Worm (Caenorhabditis elegans): ENCODE measurements around the gene nspd-5.
"Not testable (repeated sequence)": the region's sequence is repeated elsewhere in the genome, so short reads cannot be mapped to it uniquely, and the experiment has no call there.

nspd-5 gene

DNA sequence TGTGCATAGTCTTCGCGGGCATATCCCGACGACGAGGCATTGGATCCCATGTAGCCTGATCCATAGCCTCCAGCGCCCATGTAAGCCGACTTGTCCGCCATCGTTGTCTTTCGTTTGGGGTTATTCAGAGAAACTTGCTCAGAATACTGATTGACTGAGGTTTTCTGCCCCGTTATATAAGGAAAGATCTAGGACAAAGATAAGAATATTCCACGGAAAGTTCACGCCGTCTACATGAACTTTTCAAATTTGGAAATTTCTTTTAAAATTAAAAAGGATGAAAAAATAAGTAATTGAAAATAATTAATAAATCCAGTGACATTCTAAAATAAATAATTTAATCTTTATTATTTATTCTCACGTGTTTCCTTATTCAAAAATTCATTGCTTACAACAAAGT lies at the start of gene nspd-5, which contains the start of gene F11G11.4:
Gene nspd-5, minus strand, starts transcription at position 101 of the 400 bp plus-strand sequence.
Gene F11G11.4, plus strand, starts transcription at position 335 of the 400 bp plus-strand sequence.
- not testable (repeated sequence) for TF ChIP-seq sea-1 (GFP tag; conservative IDR thresholded peaks at IDR 0.05); hnd-1 (tag; optimal IDR thresholded peaks at IDR 0.05); tra-4 (tag; optimal IDR thresholded peaks at IDR 0.05)

DNA sequence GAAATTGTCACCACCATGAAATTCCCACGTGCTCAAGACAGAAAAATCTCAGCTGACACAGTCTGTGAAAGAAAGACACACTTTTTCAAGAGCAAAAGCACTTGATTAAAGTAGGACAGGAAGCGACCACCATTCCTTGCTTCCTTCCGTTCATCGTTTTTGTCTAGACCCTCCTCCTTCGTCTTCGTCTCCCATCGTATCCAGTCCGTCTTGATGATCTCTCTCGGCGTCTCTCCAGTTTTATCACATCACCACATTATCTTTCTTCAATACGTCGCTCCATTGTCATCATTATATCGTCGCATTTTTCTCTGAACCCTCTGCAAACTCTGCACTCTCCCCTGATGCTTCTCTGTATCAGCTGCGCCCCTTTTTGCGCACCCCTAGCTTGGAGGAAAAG lies 48.0 kb upstream of the nspd-5 start:
- TF ChIP-seq scrt-1 (GFP tag; IDR thresholded peaks at IDR 0.05) = no peak
- no peak for TF ChIP-seq tbx-37 (GFP tag; conservative IDR thresholded peaks at IDR 0.05)
- TF ChIP-seq sea-1 (GFP tag; conservative IDR thresholded peaks at IDR 0.05) = no peak
- no peak for TF ChIP-seq B0310.2 (tag; optimal IDR thresholded peaks at IDR 0.05)
- no peak for TF ChIP-seq pes-1 (GFP tag; IDR thresholded peaks at IDR 0.05)
- no peak for TF ChIP-seq tbx-11 (GFP tag; IDR thresholded peaks at IDR 0.05)
- no peak for TF ChIP-seq ceh-13 (GFP tag; optimal IDR thresholded peaks at IDR 0.05)
- TF ChIP-seq flt-1 (GFP tag; IDR thresholded peaks at IDR 0.05) = no peak
- no peak for TF ChIP-seq hnd-1 (tag; optimal IDR thresholded peaks at IDR 0.05)
- no peak for TF ChIP-seq hmg-4 (GFP tag; optimal IDR thresholded peaks at IDR 0.05)
- TF ChIP-seq aly-1 (tag; optimal IDR thresholded peaks at IDR 0.05) = no peak
- TF ChIP-seq ceh-36 (tag; optimal IDR thresholded peaks at IDR 0.05) = no peak
- no peak for TF ChIP-seq ets-7 (tag; optimal IDR thresholded peaks at IDR 0.05)
- no peak for TF ChIP-seq F13C5.2 (tag; optimal IDR thresholded peaks at IDR 0.05)
- TF ChIP-seq hmbx-1 (tag; optimal IDR thresholded peaks at IDR 0.05) = no peak
- no peak for TF ChIP-seq ama-1 (optimal IDR thresholded peaks at IDR 0.05)
- TF ChIP-seq tra-4 (tag; optimal IDR thresholded peaks at IDR 0.05) = no peak

DNA sequence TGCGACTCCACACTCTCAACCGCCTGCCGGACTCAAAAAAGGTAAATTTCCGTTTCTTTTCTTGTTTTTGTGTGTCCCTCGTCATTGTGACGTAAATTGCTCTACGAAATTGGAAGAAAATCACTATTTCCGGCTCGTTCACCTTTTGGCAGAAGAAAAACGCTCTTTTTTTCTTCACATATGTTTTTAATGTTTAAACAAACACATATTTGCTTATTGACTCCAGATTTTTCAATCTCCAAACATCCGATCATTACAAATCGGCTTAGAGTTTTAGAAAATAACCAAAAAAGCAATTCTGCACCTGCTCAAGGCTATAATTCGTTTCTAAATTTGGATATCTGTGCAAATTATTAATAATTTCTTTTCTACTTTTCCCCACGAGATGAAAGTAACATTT lies 45.7 kb upstream of the nspd-5 start:
- TF ChIP-seq ets-7 (tag; optimal IDR thresholded peaks at IDR 0.05) = no peak
- no peak for TF ChIP-seq aly-1 (tag; optimal IDR thresholded peaks at IDR 0.05)
- TF ChIP-seq pes-1 (GFP tag; IDR thresholded peaks at IDR 0.05) = no peak
- TF ChIP-seq ceh-36 (tag; optimal IDR thresholded peaks at IDR 0.05) = no peak
- TF ChIP-seq tbx-37 (GFP tag; conservative IDR thresholded peaks at IDR 0.05) = no peak

DNA sequence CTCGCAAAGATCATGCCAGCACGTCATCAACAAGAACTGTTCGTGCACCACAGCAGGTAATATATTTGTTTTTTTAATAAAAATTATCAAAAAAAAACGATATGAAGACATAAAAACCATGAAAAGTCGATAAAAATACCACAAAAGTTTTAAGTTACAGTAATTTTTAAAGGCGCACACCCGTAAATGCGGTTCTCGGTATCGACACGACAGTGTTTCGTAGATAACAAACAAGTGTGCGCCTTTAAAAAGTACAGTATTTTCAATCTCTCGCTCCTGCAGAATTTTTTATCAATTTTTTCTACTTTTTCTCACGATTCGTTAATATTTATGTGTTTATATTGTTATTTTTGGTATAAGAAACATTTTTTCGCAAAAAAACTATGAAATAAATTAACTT lies 45.2 kb upstream of the nspd-5 start:
- TF ChIP-seq tbx-37 (GFP tag; conservative IDR thresholded peaks at IDR 0.05) = no peak
- TF ChIP-seq tra-4 (tag; optimal IDR thresholded peaks at IDR 0.05) = no peak
- TF ChIP-seq flt-1 (GFP tag; IDR thresholded peaks at IDR 0.05) = no peak
- TF ChIP-seq hnd-1 (tag; optimal IDR thresholded peaks at IDR 0.05) = no peak
- no peak for TF ChIP-seq hmbx-1 (tag; optimal IDR thresholded peaks at IDR 0.05)
- TF ChIP-seq B0310.2 (tag; optimal IDR thresholded peaks at IDR 0.05) = no peak
- no peak for TF ChIP-seq ceh-36 (tag; optimal IDR thresholded peaks at IDR 0.05)

DNA sequence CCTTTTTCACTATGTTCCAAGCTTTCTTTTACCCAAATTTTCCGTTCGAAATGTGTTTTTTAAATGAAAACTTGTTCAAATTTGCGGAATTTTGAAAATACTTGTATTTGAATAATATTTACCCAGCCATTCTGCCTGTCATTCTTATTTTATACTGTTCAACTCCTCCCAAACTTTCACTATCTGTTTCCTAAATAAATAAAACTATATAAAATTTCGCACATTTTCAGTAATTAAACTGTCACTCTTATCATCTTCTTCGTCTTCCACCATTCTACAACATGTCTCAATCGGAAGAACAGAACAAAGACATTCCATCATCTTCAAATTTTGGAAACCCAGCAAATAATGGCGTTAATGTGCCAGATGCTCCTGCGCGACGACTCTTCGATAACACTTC lies 44.6 kb upstream of the nspd-5 start, which contains the start of gene btbd-10:
Gene btbd-10, plus strand, starts transcription at position 231 of the 400 bp plus-strand sequence.
- TF ChIP-seq hmg-4 (GFP tag; optimal IDR thresholded peaks at IDR 0.05) = no peak
- TF ChIP-seq aly-1 (tag; optimal IDR thresholded peaks at IDR 0.05) = no peak
- no peak for TF ChIP-seq flt-1 (GFP tag; IDR thresholded peaks at IDR 0.05)
- TF ChIP-seq tbx-37 (GFP tag; conservative IDR thresholded peaks at IDR 0.05) = no peak
- TF ChIP-seq hmbx-1 (tag; optimal IDR thresholded peaks at IDR 0.05) = no peak
- TF ChIP-seq sea-1 (GFP tag; conservative IDR thresholded peaks at IDR 0.05) = no peak
- no peak for TF ChIP-seq pes-1 (GFP tag; IDR thresholded peaks at IDR 0.05)
- TF ChIP-seq ceh-13 (GFP tag; optimal IDR thresholded peaks at IDR 0.05) = no peak
- no peak for TF ChIP-seq ceh-36 (tag; optimal IDR thresholded peaks at IDR 0.05)
- TF ChIP-seq tra-4 (tag; optimal IDR thresholded peaks at IDR 0.05) = no peak
- no peak for TF ChIP-seq scrt-1 (GFP tag; IDR thresholded peaks at IDR 0.05)
- no peak for TF ChIP-seq B0310.2 (tag; optimal IDR thresholded peaks at IDR 0.05)
- no peak for TF ChIP-seq ets-7 (tag; optimal IDR thresholded peaks at IDR 0.05)
- no peak for TF ChIP-seq hnd-1 (tag; optimal IDR thresholded peaks at IDR 0.05)

DNA sequence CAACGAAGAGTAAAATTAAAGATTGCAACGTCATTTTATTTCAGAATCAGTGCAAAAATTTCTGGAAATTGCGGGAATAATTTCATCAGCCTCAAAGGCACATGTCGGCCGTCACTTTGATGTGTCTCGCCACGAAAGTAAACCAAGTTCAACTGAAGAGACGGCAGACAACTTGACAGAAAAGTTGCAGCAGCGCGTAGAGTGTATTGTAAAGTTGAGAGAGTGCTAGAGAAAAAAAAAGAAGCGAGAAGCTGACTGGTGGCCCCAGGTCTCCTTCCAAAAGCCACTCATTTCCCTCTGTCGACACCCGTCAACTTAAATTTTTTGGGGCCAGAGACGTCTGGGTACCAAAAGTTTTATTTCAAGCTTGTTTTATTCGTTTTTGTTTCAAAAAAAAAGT lies 44.1 kb upstream of the nspd-5 start:
- TF ChIP-seq hmbx-1 (tag; optimal IDR thresholded peaks at IDR 0.05) (no peak), tbx-37 (GFP tag; conservative IDR thresholded peaks at IDR 0.05) (no peak), hmg-4 (GFP tag; optimal IDR thresholded peaks at IDR 0.05) (no peak), F13C5.2 (tag; optimal IDR thresholded peaks at IDR 0.05) (peak; percentile 3), sea-1 (GFP tag; conservative IDR thresholded peaks at IDR 0.05) (no peak), tbx-11 (GFP tag; IDR thresholded peaks at IDR 0.05) (no peak)

DNA sequence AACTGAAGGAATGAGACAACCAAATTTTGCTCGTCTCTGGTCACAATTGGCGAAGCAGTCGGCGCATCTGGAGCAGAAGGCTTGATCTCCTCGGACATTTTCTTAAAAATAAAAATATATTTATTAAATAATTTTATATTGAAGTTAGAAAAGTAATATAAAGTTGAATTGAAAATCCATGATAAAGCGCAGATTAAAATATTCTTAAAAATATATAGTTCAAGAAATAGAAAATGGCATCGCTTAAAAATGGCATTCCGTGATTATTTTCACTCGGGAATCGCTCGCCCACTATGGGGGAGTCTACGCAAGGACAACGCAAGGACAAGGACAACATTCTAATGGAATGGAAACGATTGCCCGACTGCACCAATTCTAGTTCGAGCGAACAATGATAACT lies 43.5 kb upstream of the nspd-5 start, which contains the start of gene sgt-1:
Gene sgt-1, minus strand, starts transcription at position 101 of the 400 bp plus-strand sequence.
- not testable (repeated sequence) for TF ChIP-seq tra-4 (tag; optimal IDR thresholded peaks at IDR 0.05); tbx-37 (GFP tag; conservative IDR thresholded peaks at IDR 0.05); ceh-13 (GFP tag; optimal IDR thresholded peaks at IDR 0.05)

DNA sequence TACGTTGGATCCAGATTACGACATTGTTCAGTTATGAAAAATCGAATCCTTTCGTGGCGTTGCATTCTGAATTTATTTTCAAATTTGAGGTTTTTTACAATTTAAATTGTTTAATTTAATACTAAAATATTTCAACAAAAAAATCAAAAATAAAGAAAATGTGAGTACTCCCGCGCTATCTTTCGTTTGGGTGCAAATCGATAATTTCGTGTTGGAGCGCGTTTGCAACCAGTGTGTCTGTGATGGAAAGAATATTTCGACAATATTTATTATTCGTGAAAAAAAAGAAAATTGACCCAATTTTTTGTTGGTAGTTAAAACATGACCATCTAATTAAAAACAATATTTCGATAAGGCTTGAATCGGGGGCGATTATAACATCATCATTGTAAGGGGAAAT lies 41.9 kb upstream of the nspd-5 start, which contains the start of gene R05F9.9:
Gene R05F9.9, minus strand, starts transcription at position 66 of the 400 bp plus-strand sequence.
- TF ChIP-seq flt-1 (GFP tag; IDR thresholded peaks at IDR 0.05) (no peak), pes-1 (GFP tag; IDR thresholded peaks at IDR 0.05) (no peak), F13C5.2 (tag; optimal IDR thresholded peaks at IDR 0.05) (no peak), hnd-1 (tag; optimal IDR thresholded peaks at IDR 0.05) (no peak), sea-1 (GFP tag; conservative IDR thresholded peaks at IDR 0.05) (no peak), scrt-1 (GFP tag; IDR thresholded peaks at IDR 0.05) (no peak), tbx-37 (GFP tag; conservative IDR thresholded peaks at IDR 0.05) (no peak), hmbx-1 (tag; optimal IDR thresholded peaks at IDR 0.05) (no peak), aly-1 (tag; optimal IDR thresholded peaks at IDR 0.05) (no peak), B0310.2 (tag; optimal IDR thresholded peaks at IDR 0.05) (no peak), ama-1 (optimal IDR thresholded peaks at IDR 0.05) (no peak), ets-7 (tag; optimal IDR thresholded peaks at IDR 0.05) (no peak), ceh-36 (tag; optimal IDR thresholded peaks at IDR 0.05) (no peak), tbx-11 (GFP tag; IDR thresholded peaks at IDR 0.05) (no peak), hmg-4 (GFP tag; optimal IDR thresholded peaks at IDR 0.05) (no peak), tra-4 (tag; optimal IDR thresholded peaks at IDR 0.05) (no peak)

All from whole organism, early embryonic.